Fruit fly (Drosophila melanogaster): ENCODE results near the gene CG10749.

The CG10749 gene

dm6 chr3L:13022854-13023560 lies 50.7 kb downstream of the CG10749 start, which contains the start of gene RpS12 (continued):
- peak; percentile 75 for TF ChIP-seq sens-2 (GFP tag; IDR thresholded peaks at IDR 0.05)
- TF ChIP-seq fd96Cb (tag; optimal IDR thresholded peaks at IDR 0.05), result peak; percentile 34
- peak; percentile 82 for TF ChIP-seq inv (GFP tag; IDR thresholded peaks at IDR 0.05; ENCODE audit: partially characterized antibody)
- peak; percentile 63 for TF ChIP-seq NK7.1 (GFP tag; optimal IDR thresholded peaks at IDR 0.05)
- peak; percentile 82 for TF ChIP-seq CG32532 (GFP tag; IDR thresholded peaks at IDR 0.05)
- TF ChIP-seq Drgx (GFP tag; IDR thresholded peaks at IDR 0.05), result no peak; the same call in none of the 2 replicates
- TF ChIP-seq CG10431 (GFP tag; optimal IDR thresholded peaks at IDR 0.05), result peak; percentile 75
- TF ChIP-seq al (GFP tag; IDR thresholded peaks at IDR 0.05), result peak; percentile 58
- peak; percentile 81 for TF ChIP-seq ash1 (GFP tag; optimal IDR thresholded peaks at IDR 0.05)
- peak; percentile 79; the same call in 2 of the 3 replicates for TF ChIP-seq H15 (GFP tag; IDR thresholded peaks at IDR 0.05)
- TF ChIP-seq usp (GFP tag; optimal IDR thresholded peaks at IDR 0.05), result no peak
- peak; percentile 57 for TF ChIP-seq wdn (GFP tag; IDR thresholded peaks at IDR 0.05)
- TF ChIP-seq CG15269 (tag; optimal IDR thresholded peaks at IDR 0.05), result peak; percentile 64
- peak; percentile 51 for TF ChIP-seq D19B (GFP tag; optimal IDR thresholded peaks at IDR 0.05)
- peak; percentile 86 for TF ChIP-seq bcd (GFP tag; optimal IDR thresholded peaks at IDR 0.05)
- TF ChIP-seq fd64A (GFP tag; optimal IDR thresholded peaks at IDR 0.05), result peak; percentile 63
- TF ChIP-seq bigmax (GFP tag; optimal IDR thresholded peaks at IDR 0.05), result peak; percentile 65
- TF ChIP-seq CG5180 (GFP tag; optimal IDR thresholded peaks at IDR 0.05), result peak; percentile 37
- peak; percentile 91 for TF ChIP-seq Hmr (GFP tag; optimal IDR thresholded peaks at IDR 0.05)
- peak; percentile 85 for TF ChIP-seq ato (GFP tag; IDR thresholded peaks at IDR 0.05; ENCODE audit: partially characterized antibody)
- TF ChIP-seq CG10979 (tag; optimal IDR thresholded peaks at IDR 0.05), result peak; percentile 50
- peak; percentile 49 for TF ChIP-seq luna (GFP tag; optimal IDR thresholded peaks at IDR 0.05)
- TF ChIP-seq CG14441 (GFP tag; IDR thresholded peaks at IDR 0.05), result peak; percentile 77
- TF ChIP-seq salm (tag; optimal IDR thresholded peaks at IDR 0.05), result peak; percentile 53
- TF ChIP-seq ab (GFP tag; optimal IDR thresholded peaks at IDR 0.05), result peak; percentile 39
- peak; percentile 93 for TF ChIP-seq caup (GFP tag; optimal IDR thresholded peaks at IDR 0.05; ENCODE audit: severe bottlenecking)
- TF ChIP-seq her (GFP tag; optimal IDR thresholded peaks at IDR 0.05), result peak; percentile 85
- peak; percentile 79 for TF ChIP-seq CG10209 (GFP tag; optimal IDR thresholded peaks at IDR 0.05)
- peak; percentile 43 for TF ChIP-seq CG2712 (tag; optimal IDR thresholded peaks at IDR 0.05)
- TF ChIP-seq disco-r (GFP tag; optimal IDR thresholded peaks at IDR 0.05), result peak; percentile 56
- TF ChIP-seq gsb (GFP tag; IDR thresholded peaks at IDR 0.05), result peak; percentile 50; the same call in 1 of the 2 replicates
- peak; percentile 76; the same call in 2 of the 3 replicates for TF ChIP-seq ken (GFP tag; IDR thresholded peaks at IDR 0.05)
- TF ChIP-seq jigr1 (GFP tag; IDR thresholded peaks at IDR 0.05), result no peak
- TF ChIP-seq sens (GFP tag), result peak; percentile 92
- TF ChIP-seq CG8281 (tag; optimal IDR thresholded peaks at IDR 0.05), result peak; percentile 44
- TF ChIP-seq stc (GFP tag; IDR thresholded peaks at IDR 0.05), result peak; percentile 42; the same call in 1 of the 2 replicates
- TF ChIP-seq psq (GFP tag; optimal IDR thresholded peaks at IDR 0.05), result no peak
- TF ChIP-seq Nf-YC (tag; optimal IDR thresholded peaks at IDR 0.05), result peak; percentile 38
- no peak for TF ChIP-seq D (optimal IDR thresholded peaks at IDR 0.05)
- peak; percentile 54 for TF ChIP-seq D (GFP tag; optimal IDR thresholded peaks at IDR 0.05)
- no peak for TF ChIP-seq prd (optimal IDR thresholded peaks at IDR 0.05)
- peak; percentile 48; the same call in 2 of the 3 replicates for TF ChIP-seq prd (GFP tag; IDR thresholded peaks at IDR 0.05)
- TF ChIP-seq Vsx1 (GFP tag; optimal IDR thresholded peaks at IDR 0.05), result peak; percentile 71
- TF ChIP-seq CG4617 (GFP tag; optimal IDR thresholded peaks at IDR 0.05; ENCODE audit: borderline replicate concordance), result peak; percentile 48
- peak; percentile 86 for TF ChIP-seq CG3281 (GFP tag; optimal IDR thresholded peaks at IDR 0.05)
- peak; percentile 84 for TF ChIP-seq schlank (tag; optimal IDR thresholded peaks at IDR 0.05)
- peak; percentile 60 for TF ChIP-seq Hand (GFP tag; optimal IDR thresholded peaks at IDR 0.05)
- TF ChIP-seq CG8089 (GFP tag; optimal IDR thresholded peaks at IDR 0.05), result peak; percentile 83
- no peak for TF ChIP-seq Ravus (GFP tag; IDR thresholded peaks at IDR 0.05)
- TF ChIP-seq CG6854 (GFP tag; optimal IDR thresholded peaks at IDR 0.05), result peak; percentile 68
